Worm (Caenorhabditis elegans): Measurements from ENCODE around the gene ZK666.14.
"Not testable (repeated sequence)": the region's sequence is repeated elsewhere in the genome, so short reads cannot be mapped to it uniquely, and the experiment has no call there.

The ZK666.14 gene

ce11 chrII:10486738-10487137 is 7.8 kb upstream of the ZK666.14 start, which contains the start of gene ZK666.15:
Gene ZK666.15 (plus strand): TSS chrII:10487038.
- TF ChIP-seq rnt-1 (tag; optimal IDR thresholded peaks at IDR 0.05) (no peak), ceh-19 (GFP tag; optimal IDR thresholded peaks at IDR 0.05) (no peak), lim-6 (tag; optimal IDR thresholded peaks at IDR 0.05) (no peak), tbx-2 (tag; optimal IDR thresholded peaks at IDR 0.05) (no peak), eyg-1 (tag; optimal IDR thresholded peaks at IDR 0.05) (no peak), K09A11.1 (tag; optimal IDR thresholded peaks at IDR 0.05; ENCODE audit: insufficient read depth) (no peak), ceh-30 (tag; optimal IDR thresholded peaks at IDR 0.05) (no peak), sox-2 (GFP tag; IDR thresholded peaks at IDR 0.05) (no peak), ceh-14 (tag; optimal IDR thresholded peaks at IDR 0.05) (no peak), odd-2 (tag; optimal IDR thresholded peaks at IDR 0.05) (no peak)

- no peak for TF ChIP-seq pat-9 (tag; optimal IDR thresholded peaks at IDR 0.05)
- no peak for TF ChIP-seq ceh-30 (tag; optimal IDR thresholded peaks at IDR 0.05)
- no peak for TF ChIP-seq unc-55 (GFP tag; optimal IDR thresholded peaks at IDR 0.05)
- no peak for TF ChIP-seq ceh-24 (tag; optimal IDR thresholded peaks at IDR 0.05)
- no peak for TF ChIP-seq pha-2 (tag; optimal IDR thresholded peaks at IDR 0.05)
- TF ChIP-seq sox-4 (tag; optimal IDR thresholded peaks at IDR 0.05), result no peak
- no peak for TF ChIP-seq fkh-10 (GFP tag; optimal IDR thresholded peaks at IDR 0.05)
- no peak for TF ChIP-seq ama-1 (optimal IDR thresholded peaks at IDR 0.05)
- no peak for TF ChIP-seq K09A11.1 (tag; optimal IDR thresholded peaks at IDR 0.05; ENCODE audit: insufficient read depth)
- TF ChIP-seq unc-42 (tag; optimal IDR thresholded peaks at IDR 0.05), result no peak
- TF ChIP-seq fax-1 (tag; optimal IDR thresholded peaks at IDR 0.05), result no peak
Observed at ce11 chrII:10490329-10490728, 4.2 kb upstream of the ZK666.14 start, which contains the start of gene clec-61. Gene clec-61 (minus strand): TSS chrII:10490537.

ce11 chrII:10493034-10493433 is 1.5 kb upstream of the ZK666.14 start, which contains the start of gene ZK666.8:
Gene ZK666.8 (minus strand): TSS chrII:10493134.
- not testable (repeated sequence) for TF ChIP-seq ceh-31, dve-1, tbx-2 (tag; optimal IDR thresholded peaks at IDR 0.05)

- TF ChIP-seq elt-2 (tag; optimal IDR thresholded peaks at IDR 0.05), result no peak
- no peak for TF ChIP-seq unc-42 (tag; optimal IDR thresholded peaks at IDR 0.05)
- no peak for TF ChIP-seq ceh-19 (GFP tag; optimal IDR thresholded peaks at IDR 0.05)
- no peak for TF ChIP-seq ceh-14 (tag; optimal IDR thresholded peaks at IDR 0.05)
Observed at ce11 chrII:10495912-10496311, 1.3 kb downstream of the ZK666.14 start, which contains the start of gene ZK666.12. Gene ZK666.12 (plus strand): TSS chrII:10496212.

ce11 chrII:10500674-10501073 is 6.1 kb downstream of the ZK666.14 start:
- TF ChIP-seq fax-1 (tag; optimal IDR thresholded peaks at IDR 0.05) (no peak), pat-9 (tag; optimal IDR thresholded peaks at IDR 0.05) (no peak), dmd-4 (tag; optimal IDR thresholded peaks at IDR 0.05; ENCODE audit: borderline replicate concordance) (no peak), pag-3 (tag; optimal IDR thresholded peaks at IDR 0.05; ENCODE audit: borderline replicate concordance) (no peak), ceh-2 (tag; optimal IDR thresholded peaks at IDR 0.05) (no peak), ref-2 (tag; optimal IDR thresholded peaks at IDR 0.05) (no peak), ceh-6 (GFP tag; optimal IDR thresholded peaks at IDR 0.05) (no peak), hlh-8 (tag; optimal IDR thresholded peaks at IDR 0.05) (no peak), C08G9.2 (tag; optimal IDR thresholded peaks at IDR 0.05) (no peak), K09A11.1 (tag; optimal IDR thresholded peaks at IDR 0.05; ENCODE audit: insufficient read depth) (no peak), ceh-34 (tag; optimal IDR thresholded peaks at IDR 0.05) (no peak), ceh-19 (GFP tag; optimal IDR thresholded peaks at IDR 0.05) (no peak), ceh-9 (tag; optimal IDR thresholded peaks at IDR 0.05) (no peak), Y22D7AL.16 (tag; optimal IDR thresholded peaks at IDR 0.05) (no peak), unc-3 (GFP tag; conservative IDR thresholded peaks at IDR 0.05) (no peak), unc-3 (tag; optimal IDR thresholded peaks at IDR 0.05) (no peak), che-1 (tag; optimal IDR thresholded peaks at IDR 0.05) (no peak), hlh-13 (GFP tag; optimal IDR thresholded peaks at IDR 0.05) (no peak), ceh-45 (GFP tag; IDR thresholded peaks at IDR 0.05) (no peak), hlh-30 (tag; optimal IDR thresholded peaks at IDR 0.05; ENCODE audit: insufficient read depth) (no peak), pqm-1 (tag; optimal IDR thresholded peaks at IDR 0.05) (no peak)

All from whole organism, late embryonic.